Worm (Caenorhabditis elegans) whole organism, L3 larva: ENCODE data around the gene F32D1.3.

Source experiments
- ceh-9 ChIP-seq: sonication (generic microtip); optimal IDR thresholded peaks from 2 replicates; lab custom pipeline; 2018; ENCODE audit warnings: missing biosample characterization, missing genetic modification characterization
- egl-27 ChIP-seq: sonication (generic microtip); optimal IDR thresholded peaks from 4 replicates; lab custom pipeline; 2017; ENCODE audit warnings: missing biosample characterization, missing genetic modification reagents, missing genetic modification characterization
- eor-1 ChIP-seq, 2 experiments: fragments of 150-350 bp; optimal IDR thresholded peaks; 2 replicates each; lab custom pipeline; 2014 to 2018; ENCODE audit warnings: missing biosample characterization in 2 of 2, missing genetic modification characterization in 2 of 2
- fkh-10 ChIP-seq: sonication (generic microtip); optimal IDR thresholded peaks from 2 replicates; lab custom pipeline; 2017; ENCODE audit warnings: missing biosample characterization, missing genetic modification reagents, missing genetic modification characterization
- hmg-11 ChIP-seq: sonication (generic microtip); optimal IDR thresholded peaks from 2 replicates; lab custom pipeline; 2016; ENCODE audit warnings: missing genetic modification characterization, missing compliant biosample characterization
- nfya-1 ChIP-seq: sonication (generic microtip); optimal IDR thresholded peaks from 2 replicates; lab custom pipeline; 2017; ENCODE audit warnings: missing genetic modification characterization, mild to moderate bottlenecking, missing compliant biosample characterization, antibody characterized with exemption, moderate library complexity; ENCODE audit not compliant: insufficient read depth
- nhr-12 ChIP-seq: fragments of 150-350 bp; optimal IDR thresholded peaks from 2 replicates; lab custom pipeline; 2014; ENCODE audit warnings: missing biosample characterization, missing genetic modification characterization
- pha-4 ChIP-seq: fragments of 150-350 bp; optimal IDR thresholded peaks from 2 replicates; lab custom pipeline; 2014; ENCODE audit warnings: missing biosample characterization, missing genetic modification reagents, missing genetic modification characterization
- pqm-1 ChIP-seq: fragments of 150-350 bp; optimal IDR thresholded peaks from 2 replicates; lab custom pipeline; 2017; ENCODE audit warnings: missing biosample characterization, missing genetic modification characterization, inconsistent platforms
- unc-39 ChIP-seq: sonication (generic microtip); optimal IDR thresholded peaks from 4 replicates; lab custom pipeline; 2017; ENCODE audit warnings: missing biosample characterization, missing genetic modification characterization

DNA sequence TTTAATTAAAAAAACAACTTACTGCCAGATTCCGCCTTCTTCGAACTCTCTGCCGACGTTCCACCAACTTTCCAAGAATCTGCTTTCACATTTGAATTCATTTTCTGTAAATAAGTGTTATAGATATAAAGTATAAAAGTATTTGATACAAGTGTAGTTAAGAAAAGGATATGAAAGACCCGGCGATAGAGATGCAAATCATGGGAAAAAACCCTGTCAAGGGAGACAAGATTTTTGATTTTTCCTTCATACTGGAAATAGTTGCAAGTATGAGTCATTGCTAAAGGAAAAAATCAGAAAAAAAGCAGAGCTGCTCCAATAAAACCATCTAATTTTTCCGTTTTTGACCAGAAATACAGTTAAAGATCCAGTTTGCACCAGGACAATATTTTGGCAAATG, 34.9 kb upstream of the F32D1.3 start, which contains the start of gene F13A2.3:
- TF ChIP-seq pha-4 (tag; lab: Kevin White, UChicago) (no peak), hmg-11 (tag; lab: Kevin White, UChicago) (no peak), eor-1 (tag; optimal IDR thresholded peaks at IDR 0.05; lab: Kevin White, UChicago) (no peak), fkh-10 (GFP tag; lab: Kevin White, UChicago) (no peak), unc-39 (tag; lab: Kevin White, UChicago) (no peak), ceh-9 (tag; lab: Kevin White, UChicago) (no peak), nhr-12 (tag; lab: Kevin White, UChicago) (no peak), pqm-1 (tag; lab: Kevin White, UChicago) (no peak), egl-27 (tag; lab: Kevin White, UChicago) (no peak), nfya-1 (no peak)
